Worm (Caenorhabditis elegans): ENCODE results near the gene ceh-79.

- TF ChIP-seq unc-62 (GFP tag; optimal IDR thresholded peaks at IDR 0.05) (no peak), aly-2 (tag; optimal IDR thresholded peaks at IDR 0.05) (peak; percentile 43), ztf-11 (tag; optimal IDR thresholded peaks at IDR 0.05) (peak in 1 of 2 experiments; percentile 97), pag-3 (tag; optimal IDR thresholded peaks at IDR 0.05; ENCODE audit: borderline replicate concordance, insufficient read depth) (no peak), nhr-77 (tag; optimal IDR thresholded peaks at IDR 0.05) (peak; percentile 53), lin-39 (tag; optimal IDR thresholded peaks at IDR 0.05) (peak; percentile 64), mdl-1 (tag; optimal IDR thresholded peaks at IDR 0.05) (peak in 1 of 2 experiments; percentile 58), nhr-237 (tag; optimal IDR thresholded peaks at IDR 0.05) (peak; percentile 45)
Observed at ce11 chrV:13313045-13313623, 11.5 kb downstream of the ceh-79 start, which contains the start of gene C50B6.3.

All from whole organism, L1 larva.